Worm (Caenorhabditis elegans) whole organism, midembryonic: ENCODE results near the gene Y73C8C.10.

Experiments
- cog-1 ChIP-seq: sonication (generic microtip); optimal IDR thresholded peaks from 2 replicates; lab custom pipeline; 2016; ENCODE audit warnings: missing genetic modification characterization, missing compliant biosample characterization
- flt-1 ChIP-seq: fragments of 200-800 bp; sonication (Bioruptor generic); IDR thresholded peaks from 2 replicates; pipeline ENCODE4 v1.3.6; 2022; ENCODE audit warnings: missing genetic modification characterization, missing compliant biosample characterization
- klf-2 ChIP-seq: fragments of 200-800 bp; sonication (Bioruptor generic); conservative IDR thresholded peaks from 2 replicates; pipeline ENCODE4 v1.3.6; 2022; ENCODE audit warnings: missing genetic modification reagents, missing genetic modification characterization, missing compliant biosample characterization
- ref-1 ChIP-seq: fragments of 200-800 bp; sonication (Bioruptor generic); conservative IDR thresholded peaks from 2 replicates; pipeline ENCODE4 v1.3.6; 2022; ENCODE audit warnings: missing genetic modification reagents, missing genetic modification characterization, missing compliant biosample characterization
- ztf-29 ChIP-seq: fragments of 200-800 bp; sonication (Bioruptor generic); IDR thresholded peaks from 2 replicates; pipeline ENCODE4 v1.3.6; 2022; ENCODE audit warnings: missing genetic modification reagents, missing genetic modification characterization, missing compliant biosample characterization

DNA sequence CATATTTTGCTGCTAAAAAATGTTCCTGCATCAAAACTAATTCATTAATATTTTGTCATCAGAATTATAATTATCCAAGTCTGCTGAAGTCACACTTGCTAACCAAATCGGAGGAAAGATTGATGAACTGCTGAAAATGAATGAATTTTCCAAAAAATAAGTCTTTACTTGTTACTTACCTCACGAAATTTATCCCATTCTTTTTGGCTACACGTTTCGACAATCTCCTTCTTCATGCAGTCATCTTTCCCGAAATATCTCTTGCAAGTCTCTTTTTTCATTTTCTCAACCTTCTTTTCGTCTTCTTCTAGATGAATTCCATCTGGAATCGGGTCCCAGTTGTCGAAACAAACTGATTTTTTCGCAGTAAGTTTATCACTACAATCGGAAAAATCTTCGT is 30.8 kb upstream of the Y73C8C.10 start:
- TF ChIP-seq ref-1 (GFP tag; lab: Robert Waterston, UW) (no peak), klf-2 (GFP tag; lab: Robert Waterston, UW) (no peak), flt-1 (GFP tag; lab: Robert Waterston, UW) (no peak), cog-1 (tag; lab: Kevin White, UChicago) (no peak), ztf-29 (no peak)
